Fruit fly (Drosophila melanogaster) whole organism, embryonic: ENCODE data around the gene CG10584.

ENCODE experiments used
- Awh ChIP-seq: fragments of 200-800 bp; sonication (Bioruptor generic); IDR thresholded peaks from 2 replicates; pipeline ENCODE4, ENCODE4 v1.3.6; 2022; ENCODE audit warnings: missing biosample characterization, missing genetic modification characterization
- Blimp-1 ChIP-seq: fragments of 200-800 bp; sonication (Bioruptor generic); optimal IDR thresholded peaks from 3 replicates; lab custom pipeline; 2018; ENCODE audit warnings: missing biosample characterization, missing genetic modification characterization, mild to moderate bottlenecking, moderate library complexity, missing genetic modification reagents
- CG10431 ChIP-seq: fragments of 200-800 bp; sonication (Bioruptor generic); optimal IDR thresholded peaks from 3 replicates; lab custom pipeline; 2018; ENCODE audit warnings: missing biosample characterization, mild to moderate bottlenecking, missing genetic modification characterization
- CG10462 ChIP-seq: fragments of 200-800 bp; sonication (Bioruptor generic); optimal IDR thresholded peaks from 2 replicates; lab custom pipeline; 2016; ENCODE audit warnings: missing biosample characterization, missing genetic modification characterization
- CG11504 ChIP-seq: fragments of 200-800 bp; sonication (Bioruptor generic); optimal IDR thresholded peaks from 3 replicates; lab custom pipeline; 2019; ENCODE audit warnings: missing biosample characterization, mild to moderate bottlenecking, missing genetic modification characterization, moderate library complexity
- CG12391 ChIP-seq: fragments of 200-800 bp; sonication (Bioruptor generic); optimal IDR thresholded peaks from 3 replicates; lab custom pipeline; 2018; ENCODE audit warnings: missing biosample characterization, mild to moderate bottlenecking, missing genetic modification characterization, moderate library complexity
- CG13287 ChIP-seq: fragments of 200-800 bp; sonication (Bioruptor generic); IDR thresholded peaks from 2 replicates; pipeline ENCODE4 v1.3.6; 2022; ENCODE audit warnings: missing biosample characterization, missing genetic modification characterization; ENCODE audit not compliant: partially characterized antibody
- CG13424 ChIP-seq: fragments of 200-800 bp; sonication (Bioruptor generic); optimal IDR thresholded peaks from 2 replicates; lab custom pipeline; 2019; ENCODE audit warnings: missing biosample characterization, mild to moderate bottlenecking, missing genetic modification characterization, moderate library complexity
- CG14965 ChIP-seq: fragments of 200-800 bp; sonication (Bioruptor generic); optimal IDR thresholded peaks from 2 replicates; lab custom pipeline; 2016; ENCODE audit warnings: missing biosample characterization, missing genetic modification characterization, borderline replicate concordance
- CG15479 ChIP-seq: fragments of 200-800 bp; sonication (Bioruptor generic); optimal IDR thresholded peaks from 3 replicates; lab custom pipeline; 2019; ENCODE audit warnings: missing biosample characterization, mild to moderate bottlenecking, missing genetic modification characterization, moderate library complexity
- CG15601 ChIP-seq: fragments of 200-800 bp; sonication (Bioruptor generic); optimal IDR thresholded peaks from 3 replicates; lab custom pipeline; 2019; ENCODE audit warnings: missing biosample characterization, mild to moderate bottlenecking, missing genetic modification characterization, moderate library complexity
- CG15696 ChIP-seq: fragments of 200-800 bp; sonication (Bioruptor generic); optimal IDR thresholded peaks from 2 replicates; lab custom pipeline; 2019; ENCODE audit warnings: missing biosample characterization, mild to moderate bottlenecking, missing genetic modification characterization, moderate library complexity
- CG18619 ChIP-seq: fragments of 200-800 bp; sonication (Bioruptor generic); optimal IDR thresholded peaks from 3 replicates; lab custom pipeline; 2017; ENCODE audit warnings: missing biosample characterization, mild to moderate bottlenecking, missing genetic modification characterization
- CG2116 ChIP-seq: fragments of 200-800 bp; sonication (Bioruptor generic); optimal IDR thresholded peaks from 3 replicates; lab custom pipeline; 2018; ENCODE audit warnings: missing biosample characterization, mild to moderate bottlenecking, missing genetic modification characterization
- CG2875 ChIP-seq: fragments of 200-800 bp; sonication (Bioruptor generic); optimal IDR thresholded peaks from 2 replicates; lab custom pipeline; 2017; ENCODE audit warnings: missing biosample characterization, mild to moderate bottlenecking, missing genetic modification characterization, missing genetic modification reagents
- CG31441 ChIP-seq: fragments of 200-800 bp; sonication (Bioruptor generic); IDR thresholded peaks from 2 replicates; pipeline ENCODE4 v1.3.6; 2022; ENCODE audit warnings: missing biosample characterization, missing genetic modification characterization
- CG32532 ChIP-seq: fragments of 200-800 bp; sonication (Bioruptor generic); IDR thresholded peaks from 2 replicates; pipeline ENCODE4 v1.3.6; 2022; ENCODE audit warnings: missing biosample characterization, missing genetic modification characterization
- CG33557 ChIP-seq: fragments of 200-800 bp; sonication (Bioruptor generic); optimal IDR thresholded peaks from 2 replicates; lab custom pipeline; 2019; ENCODE audit warnings: missing biosample characterization, mild to moderate bottlenecking, missing genetic modification characterization, moderate library complexity
- CG6813 ChIP-seq: fragments of 200-800 bp; sonication (Bioruptor generic); optimal IDR thresholded peaks from 2 replicates; lab custom pipeline; 2017; ENCODE audit warnings: missing biosample characterization, missing genetic modification characterization, mild to moderate bottlenecking, moderate library complexity, missing genetic modification reagents
- CG7839 ChIP-seq: fragments of 200-800 bp; sonication (Bioruptor generic); optimal IDR thresholded peaks from 3 replicates; lab custom pipeline; 2018; ENCODE audit warnings: missing biosample characterization, mild to moderate bottlenecking, missing genetic modification characterization, moderate library complexity
- CG7963 ChIP-seq: fragments of 200-800 bp; sonication (Bioruptor generic); IDR thresholded peaks from 3 replicates; pipeline ENCODE4 v1.3.6; 2022; ENCODE audit warnings: missing biosample characterization, missing genetic modification characterization; ENCODE audit not compliant: partially characterized antibody
- CG8944 ChIP-seq: fragments of 200-800 bp; sonication (Bioruptor generic); optimal IDR thresholded peaks from 3 replicates; lab custom pipeline; 2016; ENCODE audit warnings: missing biosample characterization, missing genetic modification characterization
- CTCF ChIP-seq: fragments of 200-800 bp; sonication (Bioruptor generic); optimal IDR thresholded peaks from 2 replicates; lab custom pipeline; 2017; ENCODE audit warnings: missing biosample characterization, mild to moderate bottlenecking, missing genetic modification characterization, moderate library complexity
- D ChIP-seq, 2 experiments: fragments of 200-800 bp in 1 of 2; fragments of >200 bp in 1 of 2; sonication (Bioruptor generic) in 1 of 2; optimal IDR thresholded peaks; 2 replicates in 1 of 2; 3 replicates in 1 of 2; lab custom pipeline; 2017; ENCODE audit warnings: mild to moderate bottlenecking in 1 of 2, missing biosample characterization in 1 of 2, missing genetic modification characterization in 1 of 2, missing genetic modification reagents in 1 of 2
- Dek ChIP-seq: fragments of 200-800 bp; sonication (Bioruptor generic); optimal IDR thresholded peaks from 3 replicates; lab custom pipeline; 2019; ENCODE audit warnings: missing biosample characterization, mild to moderate bottlenecking, missing genetic modification characterization, moderate library complexity
- Elba2 ChIP-seq: fragments of 200-800 bp; sonication (Bioruptor generic); optimal IDR thresholded peaks from 3 replicates; lab custom pipeline; 2016; ENCODE audit warnings: missing biosample characterization, missing genetic modification characterization
- Hand ChIP-seq: fragments of 200-800 bp; sonication (Bioruptor generic); optimal IDR thresholded peaks from 2 replicates; lab custom pipeline; 2017; ENCODE audit warnings: mild to moderate bottlenecking, missing biosample characterization, missing genetic modification reagents, missing genetic modification characterization
- Hr51 ChIP-seq, 2 experiments: fragments of 200-800 bp; sonication (Bioruptor generic); optimal IDR thresholded peaks; 2 replicates in 1 of 2; 3 replicates in 1 of 2; lab custom pipeline; 2016 to 2018; ENCODE audit warnings: missing biosample characterization in 2 of 2, missing genetic modification characterization in 2 of 2, mild to moderate bottlenecking in 1 of 2, moderate library complexity in 1 of 2
- Hsf ChIP-seq: fragments of 200-800 bp; sonication (Bioruptor generic); optimal IDR thresholded peaks from 3 replicates; lab custom pipeline; 2016; ENCODE audit warnings: missing biosample characterization, missing genetic modification characterization
- Ptx1 ChIP-seq: fragments of 200-800 bp; sonication (Bioruptor generic); IDR thresholded peaks from 2 replicates; pipeline ENCODE4 v1.3.6; 2022; ENCODE audit warnings: missing biosample characterization, missing genetic modification characterization
- Six4 ChIP-seq: fragments of 200-800 bp; sonication (Bioruptor generic); optimal IDR thresholded peaks from 2 replicates; lab custom pipeline; 2016; ENCODE audit warnings: missing biosample characterization, missing genetic modification characterization
- Xbp1 ChIP-seq: fragments of 200-800 bp; sonication (Bioruptor generic); optimal IDR thresholded peaks from 3 replicates; lab custom pipeline; 2016; ENCODE audit warnings: missing biosample characterization, mild to moderate bottlenecking, missing genetic modification characterization
- al ChIP-seq: fragments of 200-800 bp; sonication (Bioruptor generic); IDR thresholded peaks from 2 replicates; pipeline ENCODE4 v1.3.6; 2022; ENCODE audit warnings: missing biosample characterization, missing genetic modification characterization
- chn ChIP-seq: fragments of 200-800 bp; sonication (Bioruptor generic); optimal IDR thresholded peaks from 2 replicates; lab custom pipeline; 2016; ENCODE audit warnings: missing biosample characterization, missing genetic modification characterization
- dmrt11E ChIP-seq: fragments of 200-800 bp; sonication (Bioruptor generic); optimal IDR thresholded peaks from 3 replicates; lab custom pipeline; 2018; ENCODE audit warnings: missing biosample characterization, mild to moderate bottlenecking, missing genetic modification characterization, moderate library complexity
- dmrt99B ChIP-seq: fragments of 200-800 bp; sonication (Bioruptor generic); optimal IDR thresholded peaks from 2 replicates; lab custom pipeline; 2018; ENCODE audit warnings: missing biosample characterization, mild to moderate bottlenecking, missing genetic modification characterization, moderate library complexity
- gsb-n ChIP-seq: fragments of 200-800 bp; sonication (Bioruptor generic); optimal IDR thresholded peaks from 3 replicates; lab custom pipeline; 2018; ENCODE audit warnings: missing biosample characterization, mild to moderate bottlenecking, missing genetic modification characterization
- knrl ChIP-seq: fragments of 200-800 bp; sonication (Bioruptor generic); IDR thresholded peaks from 3 replicates; pipeline ENCODE4 v1.3.6; 2022; ENCODE audit warnings: missing biosample characterization, missing genetic modification characterization; ENCODE audit not compliant: partially characterized antibody
- nom ChIP-seq: fragments of 200-800 bp; sonication (Bioruptor generic); optimal IDR thresholded peaks from 2 replicates; lab custom pipeline; 2017; ENCODE audit warnings: missing biosample characterization, missing genetic modification characterization, mild to moderate bottlenecking, moderate library complexity, missing genetic modification reagents
- odd ChIP-seq: fragments of 200-800 bp; sonication (Bioruptor generic); optimal IDR thresholded peaks from 2 replicates; lab custom pipeline; 2017; ENCODE audit warnings: missing biosample characterization, mild to moderate bottlenecking, missing genetic modification characterization
- onecut ChIP-seq: fragments of 200-800 bp; sonication (Bioruptor generic); IDR thresholded peaks from 2 replicates; pipeline ENCODE4 v1.3.6; 2022; ENCODE audit warnings: missing biosample characterization, missing genetic modification characterization
- p53 ChIP-seq: fragments of 200-800 bp; sonication (Bioruptor generic); optimal IDR thresholded peaks from 2 replicates; lab custom pipeline; 2016; ENCODE audit warnings: missing biosample characterization, missing genetic modification characterization
- pb ChIP-seq: fragments of 200-800 bp; sonication (Bioruptor generic); optimal IDR thresholded peaks from 3 replicates; lab custom pipeline; 2016; ENCODE audit warnings: missing biosample characterization, missing genetic modification characterization
- pfk ChIP-seq: fragments of 200-800 bp; sonication (Bioruptor generic); optimal IDR thresholded peaks from 2 replicates; lab custom pipeline; 2018; ENCODE audit warnings: missing biosample characterization, mild to moderate bottlenecking, missing genetic modification characterization, moderate library complexity
- so ChIP-seq: fragments of 200-800 bp; sonication (Bioruptor generic); IDR thresholded peaks from 3 replicates; pipeline ENCODE4 v1.3.6; 2022; ENCODE audit warnings: missing biosample characterization, missing genetic modification characterization
- tin ChIP-seq: fragments of 200-800 bp; sonication (Bioruptor generic); optimal IDR thresholded peaks from 3 replicates; lab custom pipeline; 2016; ENCODE audit warnings: missing biosample characterization, missing genetic modification characterization
- tll ChIP-seq, 2 experiments: fragments of 200-800 bp in 1 of 2; fragments of >200 bp in 1 of 2; sonication (Bioruptor generic) in 1 of 2; optimal IDR thresholded peaks; 2 replicates each; lab custom pipeline; 2017 to 2019; ENCODE audit warnings: missing biosample characterization in 2 of 2, missing genetic modification characterization in 2 of 2, mild to moderate bottlenecking in 1 of 2, moderate library complexity in 1 of 2
- trem ChIP-seq: fragments of 200-800 bp; optimal IDR thresholded peaks from 3 replicates; lab custom pipeline; 2019; ENCODE audit warnings: missing biosample characterization, mild to moderate bottlenecking, missing genetic modification characterization, moderate library complexity
- zf30C ChIP-seq: fragments of 200-800 bp; sonication (Bioruptor generic); optimal IDR thresholded peaks from 3 replicates; lab custom pipeline; 2018; ENCODE audit warnings: missing biosample characterization, mild to moderate bottlenecking, missing genetic modification characterization

Gene CG10584

DNA sequence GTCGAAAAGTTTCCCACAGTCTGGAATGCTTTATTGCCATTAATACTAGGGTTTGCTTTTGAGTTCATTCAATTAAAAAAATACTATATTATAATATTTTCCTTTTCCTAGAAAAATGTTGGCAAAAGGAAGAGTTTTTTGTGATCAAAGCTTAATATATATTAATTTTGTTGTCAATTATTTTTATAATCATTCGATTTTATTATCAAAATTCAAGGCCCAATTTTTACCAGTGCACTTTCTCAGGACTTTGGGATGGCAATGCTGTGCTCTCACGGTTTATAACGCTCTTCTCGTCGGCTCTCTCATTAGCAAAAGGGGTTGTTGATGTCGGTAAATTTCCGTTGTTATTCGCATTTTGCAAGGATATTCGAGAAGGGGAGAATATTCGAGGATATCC is 15.9 kb upstream of the CG10584 start (continued):
- TF ChIP-seq CG11504 (peak; percentile 56), CG6813 (GFP tag; lab: Kevin White, UChicago) (no peak), dmrt99B (tag; lab: Kevin White, UChicago) (peak; percentile 32), CTCF (GFP tag; lab: Kevin White, UChicago) (no peak), CG31441 (peak; percentile 71), Hsf (GFP tag; lab: Kevin White, UChicago) (no peak), CG10462 (GFP tag; lab: Kevin White, UChicago) (peak; percentile 14), CG12391 (peak; percentile 74), CG15601 (tag; lab: Kevin White, UChicago) (peak; percentile 35), CG8944 (no peak), CG7839 (peak; percentile 54), so (GFP tag; lab: Robert Waterston, UW) (no peak), p53 (GFP tag; lab: Kevin White, UChicago) (no peak), Blimp-1 (GFP tag; lab: Kevin White, UChicago) (peak; percentile 59), al (no peak), CG13287 (GFP tag; lab: Robert Waterston, UW) (no peak), Xbp1 (GFP tag; lab: Kevin White, UChicago) (peak; percentile 39), tll (GFP tag; optimal IDR thresholded peaks at IDR 0.05; lab: Kevin White, UChicago) (no peak), Hand (GFP tag; lab: Kevin White, UChicago) (peak; percentile 6), CG14965 (no peak), D (optimal IDR thresholded peaks at IDR 0.05; lab: Kevin White, UChicago) (no peak), D (GFP tag; optimal IDR thresholded peaks at IDR 0.05; lab: Kevin White, UChicago) (peak; percentile 1), Ptx1 (0 out of 2 replicates have a peak, but pooled peaks have one; percentile 13), CG15696 (tag; lab: Kevin White, UChicago) (peak; percentile 65), trem (tag; lab: Kevin White, UChicago) (peak; percentile 50), CG2875 (GFP tag; lab: Kevin White, UChicago) (peak; percentile 17), chn (GFP tag; lab: Kevin White, UChicago) (no peak), dmrt11E (tag; lab: Kevin White, UChicago) (peak; percentile 78), CG32532 (GFP tag; lab: Robert Waterston, UW) (no peak; the same call in 1 of the 2 replicates), nom (GFP tag; lab: Kevin White, UChicago) (no peak), CG18619 (GFP tag; lab: Kevin White, UChicago) (no peak), Dek (tag; lab: Kevin White, UChicago) (peak; percentile 8), pfk (GFP tag; lab: Kevin White, UChicago) (no peak), CG2116 (GFP tag; lab: Kevin White, UChicago) (no peak), CG13424 (peak; percentile 22), pb (no peak), gsb-n (peak; percentile 61), odd (GFP tag; lab: Kevin White, UChicago) (no peak), zf30C (GFP tag; lab: Kevin White, UChicago) (peak; percentile 97), onecut (GFP tag; lab: Robert Waterston, UW) (0 out of 2 replicates have a peak, but pooled peaks have one; percentile 26), CG10431 (GFP tag; lab: Kevin White, UChicago) (no peak), CG7963 (GFP tag; lab: Robert Waterston, UW) (no peak), tin (GFP tag; lab: Kevin White, UChicago) (peak; percentile 33), Awh (0 out of 2 replicates have a peak, but pooled peaks have one; percentile 42), Six4 (peak; percentile 20), knrl (GFP tag; lab: Robert Waterston, UW) (no peak), CG15479 (GFP tag; lab: Kevin White, UChicago) (no peak), Elba2 (GFP tag; lab: Kevin White, UChicago) (peak; percentile 8), Hr51 (GFP tag; optimal IDR thresholded peaks at IDR 0.05; lab: Kevin White, UChicago) (peak in 1 of 2 experiments; percentile 59), CG33557 (GFP tag; lab: Kevin White, UChicago) (peak; percentile 26)
